Worm (Caenorhabditis elegans): ENCODE data around the gene daf-10.

daf-10 gene

DNA sequence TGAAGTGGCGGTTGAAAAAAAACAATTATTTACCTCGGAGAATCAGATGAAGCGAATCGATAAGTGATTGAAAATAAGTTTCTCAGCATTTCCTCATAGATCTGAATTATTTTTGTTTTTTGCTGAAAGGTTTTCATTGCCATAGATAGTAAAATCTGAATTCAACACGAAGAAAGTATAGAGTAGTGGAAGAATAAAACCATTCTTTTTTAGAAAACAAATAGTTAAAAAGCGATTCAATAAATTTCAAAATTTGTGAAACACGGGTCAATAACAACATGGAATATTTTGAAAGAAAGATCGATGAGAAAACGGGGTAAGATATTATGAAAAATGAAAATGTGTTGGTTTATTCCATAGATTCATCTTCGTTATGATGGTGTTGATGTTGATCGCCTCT, 51.7 kb downstream of the daf-10 start, which contains the start of gene mrpl-42:
Gene mrpl-42 (minus strand): TSS at position 101 of the 400 bp plus-strand sequence.
- no peak for TF ChIP-seq unc-62 (GFP tag; optimal IDR thresholded peaks at IDR 0.05)

DNA sequence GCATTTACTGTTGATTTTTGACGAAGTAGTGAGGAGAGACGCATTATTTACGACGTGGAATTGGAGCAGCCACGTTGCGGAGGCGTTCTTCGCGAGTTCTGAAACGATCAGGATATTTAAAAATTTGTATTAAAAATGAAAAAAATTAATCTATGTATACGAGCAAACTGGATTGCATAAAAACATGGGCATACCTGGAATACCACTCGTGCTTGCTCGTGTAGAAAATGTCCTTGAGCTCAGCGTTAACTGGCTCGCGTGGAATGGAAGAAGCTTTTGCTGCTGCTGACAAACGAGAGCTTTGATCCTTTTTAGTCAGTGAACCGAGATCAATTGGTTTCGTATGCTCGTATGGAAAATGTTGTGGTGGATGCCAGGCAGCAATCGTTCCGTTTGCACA, 52.1 kb downstream of the daf-10 start, which contains the start of gene lpl-1:
Gene lpl-1 (minus strand): TSS at position 101 of the 400 bp plus-strand sequence.
- TF ChIP-seq unc-62 (GFP tag; optimal IDR thresholded peaks at IDR 0.05), result no peak

DNA sequence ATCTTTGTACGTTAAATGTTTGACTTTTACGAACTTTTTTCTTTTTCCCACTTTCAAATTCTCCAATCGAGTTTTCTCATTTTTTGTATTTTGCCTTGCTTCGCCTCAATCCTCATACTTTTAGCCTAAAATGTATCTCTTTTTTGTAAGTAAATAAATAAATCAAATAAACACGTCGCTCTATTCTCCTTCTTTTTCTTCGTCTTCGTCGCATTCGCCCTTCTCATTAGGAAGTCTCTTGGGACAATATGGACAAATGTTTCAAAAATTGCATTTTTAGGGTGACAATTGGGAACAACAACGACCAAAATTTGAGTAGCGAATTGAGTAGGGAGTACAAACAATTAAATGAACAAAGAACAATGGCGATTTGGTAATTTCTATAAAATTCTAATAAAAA, 54.0 kb downstream of the daf-10 start:
- TF ChIP-seq unc-62 (GFP tag; optimal IDR thresholded peaks at IDR 0.05), result no peak

DNA sequence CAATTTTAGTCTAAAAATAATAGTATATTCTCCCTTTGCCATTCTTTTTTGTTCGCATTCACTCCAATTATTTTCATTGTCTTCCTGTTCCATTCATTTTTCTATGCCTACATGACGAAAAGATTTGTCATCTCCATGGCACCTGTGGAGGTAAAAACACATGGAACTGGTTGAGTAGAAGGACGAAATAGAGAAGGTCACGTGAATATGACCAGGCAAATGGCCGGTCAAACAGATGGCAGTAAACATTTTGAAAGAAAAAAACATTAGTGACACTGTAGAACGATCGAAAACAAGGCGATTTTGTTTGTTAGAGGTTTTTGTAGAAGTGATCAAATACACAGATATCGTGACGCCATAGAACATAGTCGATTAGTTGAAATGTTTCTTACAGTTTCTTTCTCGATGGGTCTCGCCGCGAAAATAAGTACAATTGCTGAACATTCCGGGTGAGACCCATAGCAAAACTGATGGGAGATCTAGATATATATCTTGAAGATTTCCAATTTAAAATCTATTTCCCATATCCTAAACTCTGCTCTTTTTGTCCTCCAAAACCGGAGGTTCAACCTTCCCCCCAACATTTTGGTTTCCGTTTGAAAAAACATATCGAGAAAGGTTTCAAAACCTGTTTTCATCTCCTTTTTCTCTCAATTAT, 55.3 kb downstream of the daf-10 start:
- no peak for TF ChIP-seq unc-62 (GFP tag; optimal IDR thresholded peaks at IDR 0.05)

DNA sequence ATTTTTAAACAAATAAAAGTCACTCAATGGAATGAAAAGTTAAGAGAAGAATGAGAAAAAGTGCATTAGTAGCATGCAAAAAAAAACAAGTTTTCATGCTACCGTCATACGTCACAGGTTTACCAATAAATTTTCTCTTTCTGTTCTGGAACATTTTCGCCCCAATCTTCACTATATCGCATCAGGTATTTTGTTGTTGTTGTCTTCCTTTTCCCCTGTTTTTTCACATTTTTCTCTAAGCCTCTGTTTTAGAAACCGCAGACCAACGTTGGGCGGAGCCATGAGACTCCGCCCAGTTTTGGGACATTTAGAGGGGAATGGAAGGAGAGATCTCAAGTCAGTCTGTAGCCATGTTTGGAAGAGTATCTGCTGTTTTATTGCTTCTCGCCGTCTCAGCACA, 57.7 kb downstream of the daf-10 start, which contains the start of gene msa-1:
Gene msa-1 (plus strand): TSS at position 301 of the 400 bp plus-strand sequence.
- no peak for TF ChIP-seq unc-62 (GFP tag; optimal IDR thresholded peaks at IDR 0.05)
